Fruit fly (Drosophila melanogaster) whole organism, embryonic: ENCODE results near the gene grnd.

Source experiments
- CG10366 ChIP-seq: fragments of 200-800 bp; sonication (Bioruptor generic); IDR thresholded peaks from 2 replicates; pipeline ENCODE4 v1.3.6; 2022; ENCODE audit warnings: missing biosample characterization, missing genetic modification characterization
- CG11247 ChIP-seq: fragments of 200-800 bp; sonication (Bioruptor generic); IDR thresholded peaks from 2 replicates; pipeline ENCODE4 v1.3.6; 2022; ENCODE audit warnings: missing biosample characterization, missing genetic modification characterization
- CG13624 ChIP-seq: fragments of 200-800 bp; sonication (Bioruptor generic); optimal IDR thresholded peaks from 2 replicates; lab custom pipeline; 2016; ENCODE audit warnings: missing biosample characterization, missing genetic modification characterization
- CG16863 ChIP-seq: fragments of 200-800 bp; sonication (Bioruptor generic); optimal IDR thresholded peaks from 3 replicates; lab custom pipeline; 2016; ENCODE audit warnings: missing biosample characterization, missing genetic modification characterization
- CG1832 ChIP-seq: fragments of 200-800 bp; sonication (Bioruptor generic); optimal IDR thresholded peaks from 2 replicates; lab custom pipeline; 2017; ENCODE audit warnings: missing biosample characterization, mild to moderate bottlenecking, missing genetic modification characterization, inconsistent platforms
- CG30403 ChIP-seq: fragments of 200-800 bp; sonication (Bioruptor generic); optimal IDR thresholded peaks from 3 replicates; lab custom pipeline; 2016; ENCODE audit warnings: missing biosample characterization, missing genetic modification characterization
- CG3281 ChIP-seq: fragments of 200-800 bp; sonication (Bioruptor generic); optimal IDR thresholded peaks from 3 replicates; lab custom pipeline; 2017; ENCODE audit warnings: missing biosample characterization, mild to moderate bottlenecking, missing genetic modification characterization
- CG3847 ChIP-seq: fragments of 200-800 bp; sonication (Bioruptor generic); IDR thresholded peaks from 2 replicates; pipeline ENCODE4 v1.3.6; 2022; ENCODE audit warnings: missing biosample characterization, missing genetic modification characterization
- CG4282 ChIP-seq: fragments of 200-800 bp; sonication (Bioruptor generic); optimal IDR thresholded peaks from 2 replicates; lab custom pipeline; 2016; ENCODE audit warnings: missing biosample characterization, missing genetic modification characterization
- CG6272 ChIP-seq: fragments of 200-800 bp; sonication (Bioruptor generic); IDR thresholded peaks from 2 replicates; pipeline ENCODE4 v1.3.6; 2022; ENCODE audit warnings: missing biosample characterization, missing genetic modification characterization
- CG8388 ChIP-seq: fragments of 200-800 bp; sonication (Bioruptor generic); optimal IDR thresholded peaks from 2 replicates; lab custom pipeline; 2019; ENCODE audit warnings: missing biosample characterization, mild to moderate bottlenecking, missing genetic modification characterization, moderate library complexity
- CG9932 ChIP-seq: fragments of 200-800 bp; sonication (Bioruptor generic); IDR thresholded peaks from 2 replicates; pipeline ENCODE4 v1.3.6; 2022; ENCODE audit warnings: missing biosample characterization, missing genetic modification characterization
- Drgx ChIP-seq: fragments of 200-800 bp; sonication (Bioruptor generic); IDR thresholded peaks from 2 replicates; pipeline ENCODE4 v1.3.6; 2022; ENCODE audit warnings: missing biosample characterization, missing genetic modification characterization
- Ets65A ChIP-seq: fragments of 200-800 bp; sonication (Bioruptor generic); peaks from one replicate; lab custom pipeline; 2016; ENCODE audit warnings: missing biosample characterization, missing genetic modification characterization
- Fer1 ChIP-seq: fragments of 200-800 bp; sonication (Bioruptor generic); optimal IDR thresholded peaks from 2 replicates; lab custom pipeline; 2017; ENCODE audit warnings: missing biosample characterization, mild to moderate bottlenecking, missing genetic modification characterization
- Fer3 ChIP-seq: fragments of 200-800 bp; sonication (Bioruptor generic); optimal IDR thresholded peaks from 2 replicates; lab custom pipeline; 2018; ENCODE audit warnings: missing biosample characterization, mild to moderate bottlenecking, missing genetic modification characterization, moderate library complexity
- MBD-R2 ChIP-seq: fragments of 200-800 bp; sonication (Bioruptor generic); IDR thresholded peaks from 2 replicates; pipeline ENCODE4 v1.3.6; 2022; ENCODE audit warnings: missing biosample characterization, missing genetic modification characterization
- NC2β ChIP-seq: fragments of 200-800 bp; sonication (Bioruptor generic); optimal IDR thresholded peaks from 2 replicates; lab custom pipeline; 2016; ENCODE audit warnings: missing biosample characterization, missing genetic modification characterization
- Nf-YA ChIP-seq: fragments of 200-800 bp; sonication (Bioruptor generic); IDR thresholded peaks from 2 replicates; pipeline ENCODE4 v1.3.6; 2022; ENCODE audit warnings: missing biosample characterization, missing genetic modification characterization
- Stat92E ChIP-seq, 3 experiments: fragments of >200 bp in 2 of 3; fragments of 200-800 bp in 1 of 3; sonication (Bioruptor generic) in 1 of 3; optimal IDR thresholded peaks; 2 replicates each; lab custom pipeline; 2017 to 2019; ENCODE audit warnings: missing biosample characterization in 3 of 3, missing genetic modification characterization in 3 of 3, mild to moderate bottlenecking in 1 of 3, moderate library complexity in 1 of 3
- Vsx1 ChIP-seq: fragments of 200-800 bp; sonication (Bioruptor generic); optimal IDR thresholded peaks from 2 replicates; lab custom pipeline; 2017; ENCODE audit warnings: missing biosample characterization, mild to moderate bottlenecking, missing genetic modification characterization, missing genetic modification reagents
- bsh ChIP-seq, 2 experiments: fragments of 200-800 bp; sonication (Bioruptor generic); optimal IDR thresholded peaks; 2 replicates each; lab custom pipeline; 2017 to 2018; ENCODE audit warnings: mild to moderate bottlenecking in 2 of 2, missing biosample characterization in 2 of 2, missing genetic modification characterization in 2 of 2, moderate library complexity in 1 of 2
- ci ChIP-seq: fragments of 200-800 bp; sonication (Bioruptor generic); IDR thresholded peaks from 3 replicates; pipeline ENCODE4 v1.3.6; 2022; ENCODE audit warnings: missing biosample characterization, missing genetic modification characterization
- corto ChIP-seq: fragments of 200-800 bp; sonication (Bioruptor generic); optimal IDR thresholded peaks from 2 replicates; lab custom pipeline; 2016; ENCODE audit warnings: missing biosample characterization, mild to moderate bottlenecking, missing genetic modification characterization, moderate library complexity
- da ChIP-seq: fragments of 200-800 bp; sonication (Bioruptor generic); optimal IDR thresholded peaks from 2 replicates; lab custom pipeline; 2016; ENCODE audit warnings: missing biosample characterization, missing genetic modification characterization
- grau ChIP-seq: fragments of 200-800 bp; optimal IDR thresholded peaks from 3 replicates; lab custom pipeline; 2019; ENCODE audit warnings: missing biosample characterization, mild to moderate bottlenecking, missing genetic modification characterization, moderate library complexity
- hkb ChIP-seq, 2 experiments: fragments of 200-800 bp in 1 of 2; fragments of >200 bp in 1 of 2; sonication (Bioruptor generic) in 1 of 2; IDR thresholded peaks in 1 of 2; optimal IDR thresholded peaks in 1 of 2; 2 replicates each; pipeline versions ENCODE4 v1.3.6 to Lab custom; 2017 to 2022; ENCODE audit warnings: missing biosample characterization in 1 of 2, missing genetic modification characterization in 1 of 2
- nau ChIP-seq: fragments of 200-800 bp; sonication (Bioruptor generic); optimal IDR thresholded peaks from 3 replicates; lab custom pipeline; 2017; ENCODE audit warnings: missing biosample characterization, mild to moderate bottlenecking, missing genetic modification characterization, missing genetic modification reagents
- nom ChIP-seq: fragments of 200-800 bp; sonication (Bioruptor generic); optimal IDR thresholded peaks from 2 replicates; lab custom pipeline; 2017; ENCODE audit warnings: missing biosample characterization, missing genetic modification characterization, mild to moderate bottlenecking, moderate library complexity, missing genetic modification reagents
- prd ChIP-seq, 3 experiments: fragments of >200 bp in 2 of 3; fragments of 200-800 bp in 1 of 3; sonication (Bioruptor generic) in 1 of 3; optimal IDR thresholded peaks in 2 of 3; IDR thresholded peaks in 1 of 3; 2 replicates in 2 of 3; 3 replicates in 1 of 3; pipeline versions ENCODE4 v1.3.6 to Lab custom; 2017 to 2022; ENCODE audit warnings: missing biosample characterization in 1 of 3, missing genetic modification characterization in 1 of 3
- seq ChIP-seq: fragments of 200-800 bp; sonication (Bioruptor generic); IDR thresholded peaks from 2 replicates; pipeline ENCODE4 v1.3.6; 2022; ENCODE audit warnings: missing biosample characterization, missing genetic modification characterization
- tup ChIP-seq: fragments of 200-800 bp; sonication (Bioruptor generic); optimal IDR thresholded peaks from 2 replicates; lab custom pipeline; 2016; ENCODE audit warnings: missing biosample characterization, mild to moderate bottlenecking, missing genetic modification characterization, moderate library complexity
- vnd ChIP-seq: fragments of 200-800 bp; sonication (Bioruptor generic); IDR thresholded peaks from 3 replicates; pipeline ENCODE4 v1.3.6; 2022; ENCODE audit warnings: missing biosample characterization, missing genetic modification characterization; ENCODE audit not compliant: partially characterized antibody
- wdn ChIP-seq: fragments of 200-800 bp; sonication (Bioruptor generic); IDR thresholded peaks from 2 replicates; pipeline ENCODE4 v1.3.6; 2022; ENCODE audit warnings: missing biosample characterization, missing genetic modification characterization

The grnd gene

dm6 chr2L:18466669-18467068 lies 18.5 kb upstream of the grnd start (continued):
- TF ChIP-seq CG4282 (GFP tag; lab: Kevin White, UChicago) (no peak), grau (no peak), CG6272 (no peak), seq (GFP tag; lab: Robert Waterston, UW) (no peak), CG3281 (GFP tag; lab: Kevin White, UChicago) (no peak), vnd (GFP tag; lab: Robert Waterston, UW) (no peak), Stat92E (GFP tag; optimal IDR thresholded peaks at IDR 0.05; lab: Kevin White, UChicago) (no peak)

- TF ChIP-seq MBD-R2 (GFP tag; lab: Robert Waterston, UW) (no peak), Drgx (GFP tag; lab: Robert Waterston, UW) (0 out of 2 replicates have a peak, but pooled peaks have one; percentile 20), corto (GFP tag; lab: Kevin White, UChicago) (no peak), CG1832 (GFP tag; lab: Kevin White, UChicago) (peak; percentile 20), nom (GFP tag; lab: Kevin White, UChicago) (peak; percentile 32)
Measured at dm6 chr2L:18467464-18467863, 17.8 kb upstream of the grnd start.

- TF ChIP-seq wdn (no peak), da (no peak), Fer1 (GFP tag; lab: Kevin White, UChicago) (no peak), CG16863 (GFP tag; lab: Kevin White, UChicago) (no peak), Fer3 (tag; lab: Kevin White, UChicago) (no peak), tup (GFP tag; lab: Kevin White, UChicago) (no peak), hkb (optimal IDR thresholded peaks at IDR 0.05; lab: Kevin White, UChicago) (no peak), hkb (GFP tag; IDR thresholded peaks at IDR 0.05; lab: Robert Waterston, UW) (no peak), ci (GFP tag; lab: Robert Waterston, UW) (no peak), prd (optimal IDR thresholded peaks at IDR 0.05; lab: Kevin White, UChicago) (no peak), prd (GFP tag; IDR thresholded peaks at IDR 0.05; lab: Robert Waterston, UW) (no peak), Vsx1 (no peak), CG10366 (GFP tag; lab: Robert Waterston, UW) (no peak), nau (GFP tag; lab: Kevin White, UChicago) (no peak), CG30403 (no peak), CG13624 (GFP tag; lab: Kevin White, UChicago) (no peak), CG11247 (GFP tag; lab: Robert Waterston, UW) (no peak)
Measured at dm6 chr2L:18468010-18468409, 17.2 kb upstream of the grnd start.

- TF ChIP-seq Drgx (GFP tag; lab: Robert Waterston, UW) (peak; percentile 71), CG8388 (no peak), corto (GFP tag; lab: Kevin White, UChicago) (peak; percentile 18), Nf-YA (GFP tag; lab: Robert Waterston, UW) (no peak), Ets65A (GFP tag; lab: Kevin White, UChicago) (peak; percentile 51), NC2β (GFP tag; lab: Kevin White, UChicago) (no peak), CG9932 (no peak), bsh (GFP tag; optimal IDR thresholded peaks at IDR 0.05; lab: Kevin White, UChicago) (peak in 1 of 2 experiments; percentile 29), CG3847 (no peak)
Measured at dm6 chr2L:18468607-18469015, 16.6 kb upstream of the grnd start.
